Worm (Caenorhabditis elegans): ENCODE data around the gene tmem-131.
A peak's percentile ranks its signal among the peaks of the same experiment; 100 is the strongest.

DNA sequence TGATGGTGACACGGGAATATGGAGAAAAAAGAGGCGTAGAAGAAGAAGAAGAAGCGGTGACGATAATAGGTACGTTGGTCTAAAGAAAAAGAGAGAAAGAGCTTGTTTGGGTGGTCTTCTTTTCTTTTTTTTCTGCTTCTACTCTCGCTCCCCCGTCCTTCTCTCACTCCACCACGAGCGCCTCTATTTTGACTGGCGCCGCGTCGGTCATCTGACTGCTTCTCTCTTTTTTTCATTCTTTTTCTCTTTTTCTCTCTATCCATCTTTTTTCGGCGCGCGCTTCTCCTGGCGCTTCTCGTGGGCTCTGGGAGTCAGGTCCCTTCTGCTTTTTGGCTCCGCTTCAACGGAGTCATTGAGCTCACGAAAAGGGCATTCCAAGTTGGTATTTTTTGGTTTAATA, 47.6 kb downstream of the tmem-131 start:
- TF ChIP-seq fkh-10 (GFP tag; optimal IDR thresholded peaks at IDR 0.05) (peak; percentile 23), lin-39 (tag; optimal IDR thresholded peaks at IDR 0.05) (no peak), mxl-3 (GFP tag; optimal IDR thresholded peaks at IDR 0.05) (no peak), unc-62 (GFP tag; optimal IDR thresholded peaks at IDR 0.05 in 1 of 2) (peak in 1 of 2 experiments; percentile 83), unc-62 (tag; optimal IDR thresholded peaks at IDR 0.05) (no peak), lsy-2 (tag; optimal IDR thresholded peaks at IDR 0.05) (peak in 1 of 2 experiments; percentile 43), ZK337.2 (GFP tag; IDR thresholded peaks at IDR 0.05) (no peak)
